Fruit fly (Drosophila melanogaster): Measurements from ENCODE around the gene RpL10Aa.
A peak's percentile ranks its signal among the peaks of the same experiment; 100 is the strongest.

Gene RpL10Aa

DNA sequence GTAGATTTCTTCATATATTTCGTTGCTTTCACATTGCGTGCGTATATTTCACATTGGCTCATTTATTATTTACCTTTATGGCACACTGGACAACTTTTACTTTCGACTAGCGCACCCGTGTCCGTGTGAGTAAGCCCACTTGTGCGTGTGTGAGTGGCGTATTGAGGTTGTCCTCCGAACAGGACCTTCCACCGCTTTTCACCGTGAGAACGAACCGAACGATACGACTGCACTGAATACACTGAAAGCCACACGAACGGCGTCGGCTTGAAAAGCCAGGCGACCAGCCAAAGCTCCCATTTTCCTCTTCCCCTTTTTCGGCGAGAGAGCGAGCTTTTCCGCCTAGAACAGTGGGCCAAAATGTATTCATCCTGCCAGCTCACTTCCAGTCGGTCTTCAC, 39.8 kb downstream of the RpL10Aa start, which contains the start of gene dpr9 (continued):
- TF ChIP-seq caup (GFP tag; optimal IDR thresholded peaks at IDR 0.05; ENCODE audit: severe bottlenecking) (no peak), bowl (GFP tag; IDR thresholded peaks at IDR 0.05) (no peak), H15 (GFP tag; IDR thresholded peaks at IDR 0.05) (no peak), CG16779 (GFP tag; IDR thresholded peaks at IDR 0.05) (0 out of 2 replicates have a peak, but pooled peaks have one; percentile 40), CG3407 (GFP tag; optimal IDR thresholded peaks at IDR 0.05) (no peak), gt (GFP tag; IDR thresholded peaks at IDR 0.05) (no peak), nerfin-1 (tag; optimal IDR thresholded peaks at IDR 0.05) (no peak), Rx (GFP tag; IDR thresholded peaks at IDR 0.05) (no peak), CG17328 (GFP tag; IDR thresholded peaks at IDR 0.05) (no peak), CG11085 (GFP tag; IDR thresholded peaks at IDR 0.05) (no peak), org-1 (GFP tag; optimal IDR thresholded peaks at IDR 0.05) (no peak), Dp (GFP tag; optimal IDR thresholded peaks at IDR 0.05) (no peak), amos (GFP tag; IDR thresholded peaks at IDR 0.05; ENCODE audit: partially characterized antibody) (peak; percentile 7; the same call in 1 of the 2 replicates), Spps (tag; optimal IDR thresholded peaks at IDR 0.05) (no peak), CG10565 (GFP tag; optimal IDR thresholded peaks at IDR 0.05) (no peak), dati (GFP tag; IDR thresholded peaks at IDR 0.05) (no peak), CG10366 (GFP tag; IDR thresholded peaks at IDR 0.05) (no peak), Med (GFP tag) (peak; percentile 47), CG17912 (GFP tag; optimal IDR thresholded peaks at IDR 0.05) (no peak), Camta (GFP tag; optimal IDR thresholded peaks at IDR 0.05) (no peak), Taf1 (GFP tag; IDR thresholded peaks at IDR 0.05) (no peak), CG18764 (GFP tag; optimal IDR thresholded peaks at IDR 0.05) (no peak), scrt (GFP tag; optimal IDR thresholded peaks at IDR 0.05) (peak; percentile 18), NfI (GFP tag; optimal IDR thresholded peaks at IDR 0.05) (no peak), Blimp-1 (GFP tag; optimal IDR thresholded peaks at IDR 0.05) (no peak), yki (optimal IDR thresholded peaks at IDR 0.05) (no peak), CG9727 (GFP tag; optimal IDR thresholded peaks at IDR 0.05) (no peak), Gsc (GFP tag; IDR thresholded peaks at IDR 0.05) (no peak)

- TF ChIP-seq unc-4 (GFP tag; IDR thresholded peaks at IDR 0.05; ENCODE audit: partially characterized antibody) (no peak), CG9932 (GFP tag; IDR thresholded peaks at IDR 0.05) (no peak), lmd (GFP tag; IDR thresholded peaks at IDR 0.05) (no peak), twi (tag; optimal IDR thresholded peaks at IDR 0.05) (no peak), stwl (tag; optimal IDR thresholded peaks at IDR 0.05) (no peak), tio (GFP tag; optimal IDR thresholded peaks at IDR 0.05) (no peak), CG12104 (GFP tag; optimal IDR thresholded peaks at IDR 0.05) (no peak), CG34224 (GFP tag; IDR thresholded peaks at IDR 0.05; ENCODE audit: partially characterized antibody) (no peak), sug (tag; optimal IDR thresholded peaks at IDR 0.05) (no peak)
Measured at dm6 chr3R:15079185-15079584, 42.0 kb downstream of the RpL10Aa start, which contains the start of gene CG6974. TSS of gene CG6974 (minus strand) at chr3R:15079285.

DNA sequence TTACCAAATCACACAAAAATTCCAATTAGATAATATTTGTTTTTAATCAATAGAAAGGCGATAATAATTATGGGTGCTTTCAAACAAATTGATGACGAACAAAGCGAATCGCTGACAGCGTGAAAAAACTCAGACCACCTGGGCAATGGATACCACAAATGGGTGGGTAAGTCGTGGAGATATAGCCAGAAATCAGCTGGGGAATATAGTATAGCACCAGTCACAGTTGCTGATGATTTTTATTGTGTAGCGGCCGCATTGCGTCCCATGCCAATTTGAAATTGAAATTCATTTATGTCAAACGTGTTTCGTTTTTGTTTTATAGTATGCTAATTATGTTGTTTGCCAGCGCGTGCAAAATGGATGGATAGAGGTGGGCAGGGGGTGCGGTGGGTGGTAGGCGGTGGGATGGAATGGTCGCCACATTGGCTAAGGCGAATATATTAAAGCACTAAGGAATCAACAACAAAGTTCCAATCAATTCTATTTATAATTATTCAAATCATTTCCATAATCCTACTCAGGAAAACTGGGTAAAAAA, 46.6 kb downstream of the RpL10Aa start:
- TF ChIP-seq CG12155 (GFP tag; optimal IDR thresholded peaks at IDR 0.05) (no peak), zen2 (GFP tag; IDR thresholded peaks at IDR 0.05; ENCODE audit: partially characterized antibody) (no peak), CG3065 (GFP tag; optimal IDR thresholded peaks at IDR 0.05) (no peak), Ets97D (GFP tag; optimal IDR thresholded peaks at IDR 0.05) (no peak), Nf-YB (GFP tag; optimal IDR thresholded peaks at IDR 0.05) (no peak), ap (GFP tag; IDR thresholded peaks at IDR 0.05) (no peak), CG12659 (GFP tag; optimal IDR thresholded peaks at IDR 0.05) (no peak), vvl (GFP tag; IDR thresholded peaks at IDR 0.05) (peak; percentile 87), exex (tag; optimal IDR thresholded peaks at IDR 0.05) (peak; percentile 30), BEAF-32 (GFP tag; optimal IDR thresholded peaks at IDR 0.05) (no peak), mirr (GFP tag; optimal IDR thresholded peaks at IDR 0.05) (peak; percentile 8), Bdp1 (GFP tag; optimal IDR thresholded peaks at IDR 0.05) (no peak), HLH54F (GFP tag; optimal IDR thresholded peaks at IDR 0.05) (no peak), ewg (GFP tag; optimal IDR thresholded peaks at IDR 0.05) (no peak)
